Worm (Caenorhabditis elegans) whole organism, L4 larva: ENCODE results near the gene vab-2.

Source experiments
- aly-2 ChIP-seq: sonication (generic microtip); optimal IDR thresholded peaks from 2 replicates; lab custom pipeline; 2018; ENCODE audit warnings: missing biosample characterization, missing genetic modification characterization
- mes-2 ChIP-seq: sonication (generic microtip); optimal IDR thresholded peaks from 2 replicates; lab custom pipeline; 2016; ENCODE audit warnings: missing genotype, mild to moderate bottlenecking, missing genetic modification characterization, missing compliant biosample characterization; ENCODE audit not compliant: poor library complexity, severe bottlenecking
- nhr-11 ChIP-seq: fragments of 150-350 bp; optimal IDR thresholded peaks from 2 replicates; lab custom pipeline; 2014; ENCODE audit warnings: missing biosample characterization, missing genetic modification characterization
- nhr-48 ChIP-seq: sonication (generic microtip); optimal IDR thresholded peaks from 2 replicates; lab custom pipeline; 2016; ENCODE audit warnings: mild to moderate bottlenecking, missing genetic modification characterization, missing compliant biosample characterization
- set-16 ChIP-seq: fragments of 200-800 bp; sonication (Bioruptor generic); IDR thresholded peaks from 2 replicates; pipeline ENCODE4 v1.3.6; 2022; ENCODE audit warnings: missing genetic modification reagents, missing genetic modification characterization, missing compliant biosample characterization
- snpc-4 ChIP-seq: fragments of 150-350 bp; optimal IDR thresholded peaks from 2 replicates; lab custom pipeline; 2014; ENCODE audit warnings: missing biosample characterization, missing genetic modification characterization
- unc-39 ChIP-seq: sonication (generic microtip); optimal IDR thresholded peaks from 2 replicates; lab custom pipeline; 2017; ENCODE audit warnings: missing biosample characterization, missing genetic modification characterization
- zip-2 ChIP-seq: fragments of 150-350 bp; optimal IDR thresholded peaks from 2 replicates; lab custom pipeline; 2014; ENCODE audit warnings: missing biosample characterization, missing genetic modification characterization
- ztf-11 ChIP-seq: fragments of 150-350 bp; optimal IDR thresholded peaks from 2 replicates; lab custom pipeline; 2014; ENCODE audit warnings: missing biosample characterization, missing genetic modification characterization

ce11 chrIV:3812812-3813211 is 46.2 kb upstream of the vab-2 start:
- TF ChIP-seq nhr-48 (no peak), snpc-4 (tag; lab: Kevin White, UChicago) (no peak), zip-2 (no peak), set-16 (GFP tag; lab: Robert Waterston, UW) (peak; percentile 78), unc-39 (tag; lab: Kevin White, UChicago) (no peak), mes-2 (tag; lab: Kevin White, UChicago) (no peak), nhr-11 (no peak), aly-2 (tag; lab: Kevin White, UChicago) (no peak), ztf-11 (tag; lab: Kevin White, UChicago) (no peak)
